Fruit fly (Drosophila melanogaster) ovary, adult (tissue): ENCODE data around the gene CG16853.
A peak's percentile ranks its signal among the peaks of the same experiment; 100 is the strongest.

ENCODE experiments used
- CG17801 ChIP-seq: fragments of 200-800 bp; optimal IDR thresholded peaks from 2 replicates; lab custom pipeline; 2019; ENCODE audit warnings: missing biosample characterization, mild to moderate bottlenecking, missing genetic modification characterization, moderate library complexity; ENCODE audit not compliant: partially characterized antibody

The CG16853 gene

DNA sequence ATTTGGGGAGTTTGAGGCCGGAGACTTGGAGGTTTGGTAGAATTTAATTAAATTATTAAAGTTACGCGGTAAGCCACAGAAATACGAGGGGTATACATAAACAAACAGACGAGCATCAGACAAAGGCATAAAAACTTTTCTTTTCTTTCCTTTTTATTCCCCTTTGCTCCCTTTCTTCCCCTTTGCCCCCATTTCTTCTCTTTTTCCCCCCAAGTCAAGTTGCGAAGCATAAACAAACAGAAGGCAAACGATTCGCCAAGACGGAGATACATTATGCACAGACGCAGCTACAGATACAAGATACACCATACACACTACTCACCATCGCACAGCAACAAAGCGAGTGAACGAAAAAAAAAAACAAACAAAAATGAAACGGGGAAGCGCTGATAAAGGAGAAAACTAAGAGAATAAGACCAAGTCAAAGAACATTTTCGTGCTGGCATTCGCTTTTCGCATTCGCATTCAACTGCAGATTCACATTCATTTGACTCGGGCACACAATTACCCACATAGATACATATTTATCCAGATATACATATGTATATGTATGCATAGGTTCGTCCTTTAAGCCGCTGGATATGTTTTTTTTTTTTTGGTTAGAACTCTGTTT is 12.6 kb downstream of the CG16853 start:
- TF ChIP-seq CG17801 (GFP tag; lab: Kevin White, UChicago), result no peak

DNA sequence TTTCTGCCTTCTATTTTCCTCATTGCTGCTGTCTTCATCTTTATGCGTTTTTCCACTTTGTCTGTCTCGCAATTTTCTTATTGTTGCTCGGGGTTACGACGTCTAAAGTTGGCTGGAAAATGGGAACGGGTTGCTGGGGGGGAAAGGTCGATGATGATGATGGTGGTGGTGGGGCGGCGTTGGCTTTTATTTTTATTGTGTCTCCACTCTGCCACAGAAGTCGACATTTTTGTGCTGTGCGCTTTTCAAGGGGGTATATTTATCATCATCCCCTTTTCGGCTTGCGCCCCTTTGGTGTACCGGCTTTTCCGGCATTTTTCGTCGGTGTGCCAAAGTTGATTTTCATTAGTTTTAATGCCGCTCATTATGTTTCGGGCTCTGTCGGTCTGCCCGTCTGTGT is 13.3 kb downstream of the CG16853 start:
- TF ChIP-seq CG17801 (GFP tag; lab: Kevin White, UChicago), result no peak

DNA sequence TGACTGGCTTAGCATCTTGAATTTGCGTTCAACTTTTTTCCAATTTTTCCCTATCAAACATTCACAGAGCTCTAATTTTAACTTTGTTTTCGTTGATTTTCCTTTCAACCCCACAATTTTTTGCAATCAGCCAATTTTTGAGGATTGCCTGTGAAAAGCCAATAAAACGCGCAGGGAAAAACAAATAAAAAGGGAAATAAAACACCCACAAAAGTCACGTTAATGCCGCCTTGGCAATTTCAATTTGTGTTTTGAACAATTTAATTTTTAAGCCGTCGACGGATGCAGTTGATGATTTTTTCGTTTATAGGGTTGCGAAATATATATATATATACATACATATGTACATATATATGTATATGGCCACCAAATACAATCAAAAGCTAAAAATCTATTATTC is 26.9 kb downstream of the CG16853 start:
- no peak for TF ChIP-seq CG17801 (GFP tag; lab: Kevin White, UChicago)

DNA sequence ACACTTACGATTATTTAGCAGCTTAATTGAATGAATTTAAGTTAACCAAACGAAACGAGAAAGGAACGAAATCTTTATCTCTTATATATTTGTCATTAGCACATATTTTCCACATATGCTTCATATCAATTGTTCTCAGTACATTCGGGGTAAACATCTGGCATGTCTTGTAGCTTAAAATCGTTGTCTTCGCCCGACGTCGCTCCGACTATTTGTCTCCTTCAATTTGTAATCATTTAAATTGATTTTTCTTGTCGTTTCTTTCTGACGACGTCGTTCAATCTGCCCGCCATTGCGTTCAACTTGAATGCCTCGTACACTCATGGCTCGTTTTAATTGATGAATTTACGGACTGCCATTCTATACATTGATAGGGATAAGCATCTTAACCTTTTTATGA is 27.9 kb downstream of the CG16853 start:
- no peak for TF ChIP-seq CG17801 (GFP tag; lab: Kevin White, UChicago)

DNA sequence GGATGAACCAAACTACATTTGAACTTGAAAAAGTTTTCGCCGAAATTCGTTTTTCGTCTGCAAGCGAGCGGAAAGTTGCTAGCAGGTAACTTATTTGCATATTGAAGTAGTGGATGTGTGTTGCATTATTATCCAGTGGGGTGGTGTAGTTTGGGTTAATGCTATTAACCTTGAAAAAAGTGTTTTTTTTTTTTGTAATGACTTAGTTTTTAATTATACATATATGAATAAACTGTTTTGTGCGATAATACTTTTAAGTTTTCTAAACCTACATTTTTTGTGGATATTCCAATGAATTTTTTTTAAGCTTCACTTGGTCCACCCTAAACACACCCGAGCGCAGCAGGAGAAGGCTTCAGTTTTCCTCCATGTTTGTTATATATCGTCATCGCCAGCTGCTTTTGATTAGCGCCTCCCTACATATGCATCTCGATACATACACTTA is 28.9 kb downstream of the CG16853 start:
- TF ChIP-seq CG17801 (GFP tag; lab: Kevin White, UChicago), result peak; percentile 56

DNA sequence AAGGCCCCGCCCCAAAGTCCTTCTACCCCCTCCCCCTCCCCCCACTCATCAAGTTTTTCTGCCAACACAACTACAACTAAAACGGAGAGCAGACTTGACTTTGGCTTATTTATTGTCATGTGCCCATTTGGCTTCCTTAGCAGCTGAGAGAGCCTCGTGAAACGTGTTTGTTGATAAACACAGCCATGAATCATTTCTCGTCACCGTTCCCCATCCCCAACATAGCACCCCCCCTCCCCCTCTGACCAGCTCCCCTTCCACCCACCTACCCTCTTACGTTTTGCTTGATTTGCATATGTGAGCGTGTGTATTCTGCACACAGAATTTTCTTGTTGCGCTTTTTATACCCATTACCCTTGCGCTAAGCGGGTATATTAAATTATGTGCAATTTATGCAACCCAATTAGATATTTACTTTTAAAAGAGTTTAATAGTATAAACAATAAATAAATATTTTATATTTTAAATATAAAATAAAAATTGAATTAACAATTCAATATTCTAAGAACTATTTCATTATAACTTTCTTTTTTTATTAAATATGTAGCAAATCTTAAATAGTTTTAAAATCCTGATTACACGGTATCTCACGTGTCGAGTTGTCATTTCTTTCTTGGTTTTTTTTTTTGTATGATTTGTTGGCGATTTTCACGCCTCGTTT is 29.9 kb downstream of the CG16853 start:
- peak; percentile 54 for TF ChIP-seq CG17801 (GFP tag; lab: Kevin White, UChicago)

DNA sequence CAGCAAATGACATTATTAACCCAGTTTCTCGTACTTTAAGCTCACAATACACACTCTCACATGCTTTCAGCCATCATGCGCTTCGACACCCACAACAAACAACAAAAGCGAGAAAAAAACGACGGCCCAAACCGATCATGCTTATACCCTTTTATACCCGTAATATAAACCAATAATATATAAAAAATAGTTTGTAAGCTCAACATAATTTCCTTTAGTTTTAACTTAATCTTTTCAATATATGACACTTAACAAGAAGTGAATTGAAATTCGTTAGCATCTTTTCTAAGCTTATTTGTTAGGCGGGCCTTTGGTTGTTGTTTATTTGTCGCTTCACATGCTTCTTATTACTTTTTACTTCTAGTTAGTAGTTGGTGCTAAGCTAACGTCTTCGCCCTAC is 44.6 kb downstream of the CG16853 start:
- TF ChIP-seq CG17801 (GFP tag; lab: Kevin White, UChicago), result no peak

DNA sequence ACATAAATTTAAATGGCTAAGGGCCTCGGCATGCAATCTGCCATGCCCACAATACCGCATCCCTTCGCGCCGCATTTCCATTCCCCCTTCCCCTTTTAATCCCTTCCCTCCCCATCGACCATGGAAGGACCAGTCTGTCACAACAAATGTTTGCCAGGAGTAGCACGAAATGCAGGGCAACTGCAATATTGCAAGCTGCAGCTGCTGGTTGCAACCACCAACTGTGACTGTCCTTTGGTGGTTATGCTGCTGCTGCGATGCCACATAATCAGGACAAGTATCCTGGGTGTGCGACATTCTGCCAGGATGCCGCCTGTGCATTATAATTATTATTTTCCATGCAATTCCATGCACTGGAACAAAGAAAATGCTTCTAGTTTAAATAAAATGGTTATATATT is 49.3 kb downstream of the CG16853 start:
- TF ChIP-seq CG17801 (GFP tag; lab: Kevin White, UChicago), result no peak
